Worm (Caenorhabditis elegans) whole organism, late embryonic: Measurements from ENCODE around the gene rnh-1.2.
A peak's percentile ranks its signal among the peaks of the same experiment; 100 is the strongest.

Experiments
- C08G9.2 ChIP-seq: sonication (generic microtip); optimal IDR thresholded peaks from 2 replicates; lab custom pipeline; 2016; ENCODE audit warnings: mild to moderate bottlenecking, missing genetic modification characterization, moderate library complexity, missing compliant biosample characterization
- C38D4.7 ChIP-seq: fragments of 200-800 bp; sonication (Bioruptor generic); optimal IDR thresholded peaks from 2 replicates; lab custom pipeline; 2018; ENCODE audit warnings: mild to moderate bottlenecking, missing genetic modification characterization, moderate library complexity, missing compliant biosample characterization
- F13H6.1 ChIP-seq: sonication (generic microtip); optimal IDR thresholded peaks from 2 replicates; lab custom pipeline; 2016; ENCODE audit warnings: missing genetic modification characterization, missing compliant biosample characterization
- K02D7.2 ChIP-seq: sonication (generic microtip); optimal IDR thresholded peaks from 2 replicates; lab custom pipeline; 2017; ENCODE audit warnings: mild to moderate bottlenecking, missing genetic modification characterization, missing compliant biosample characterization
- Y22D7AL.16 ChIP-seq: sonication (generic microtip); optimal IDR thresholded peaks from 2 replicates; lab custom pipeline; 2016; ENCODE audit warnings: missing genetic modification characterization, missing compliant biosample characterization
- ceh-14 ChIP-seq: sonication (generic microtip); optimal IDR thresholded peaks from 2 replicates; lab custom pipeline; 2016; ENCODE audit warnings: missing genotype, missing genetic modification characterization, missing compliant biosample characterization
- ceh-19 ChIP-seq: fragments of 200-800 bp; sonication (Bioruptor generic); optimal IDR thresholded peaks from 2 replicates; lab custom pipeline; 2018; ENCODE audit warnings: mild to moderate bottlenecking, missing genetic modification characterization, missing compliant biosample characterization
- ceh-34 ChIP-seq: sonication (generic microtip); optimal IDR thresholded peaks from 2 replicates; lab custom pipeline; 2016; ENCODE audit warnings: mild to moderate bottlenecking, missing genetic modification characterization, missing compliant biosample characterization
- ceh-9 ChIP-seq: sonication (generic microtip); optimal IDR thresholded peaks from 2 replicates; lab custom pipeline; 2016; ENCODE audit warnings: mild to moderate bottlenecking, missing genetic modification characterization, inconsistent platforms, missing compliant biosample characterization
- che-1 ChIP-seq: sonication (generic microtip); optimal IDR thresholded peaks from 2 replicates; lab custom pipeline; 2016; ENCODE audit warnings: mild to moderate bottlenecking, missing genetic modification characterization, missing compliant biosample characterization
- dve-1 ChIP-seq: sonication (generic microtip); optimal IDR thresholded peaks from 2 replicates; lab custom pipeline; 2017; ENCODE audit warnings: antibody characterized with exemption, mild to moderate bottlenecking, missing genetic modification characterization, missing compliant biosample characterization
- elt-2 ChIP-seq: sonication (generic microtip); optimal IDR thresholded peaks from 2 replicates; lab custom pipeline; 2016; ENCODE audit warnings: missing genetic modification reagents, missing genetic modification characterization, missing compliant biosample characterization
- elt-4 ChIP-seq: sonication (generic microtip); optimal IDR thresholded peaks from 2 replicates; lab custom pipeline; 2016; ENCODE audit warnings: missing genetic modification characterization, missing compliant biosample characterization
- fkh-10 ChIP-seq: fragments of 150-350 bp; optimal IDR thresholded peaks from 2 replicates; lab custom pipeline; 2014; ENCODE audit warnings: missing biosample characterization, missing genetic modification reagents, missing genetic modification characterization
- gmeb-2 ChIP-seq: sonication (generic microtip); optimal IDR thresholded peaks from 2 replicates; lab custom pipeline; 2016; ENCODE audit warnings: missing genetic modification characterization, inconsistent platforms, missing compliant biosample characterization
- hlh-15 ChIP-seq: sonication (generic microtip); optimal IDR thresholded peaks from 2 replicates; lab custom pipeline; 2016; ENCODE audit warnings: missing genetic modification characterization, missing compliant biosample characterization
- hlh-6 ChIP-seq: sonication (generic microtip); optimal IDR thresholded peaks from 2 replicates; lab custom pipeline; 2016; ENCODE audit warnings: missing genotype, missing genetic modification characterization, missing compliant biosample characterization
- hlh-8 ChIP-seq: sonication (generic microtip); optimal IDR thresholded peaks from 2 replicates; lab custom pipeline; 2016; ENCODE audit warnings: missing genotype, missing genetic modification characterization, missing compliant biosample characterization
- lin-11 ChIP-seq: fragments of 200-800 bp; sonication (Bioruptor generic); optimal IDR thresholded peaks from 2 replicates; lab custom pipeline; 2018; ENCODE audit warnings: mild to moderate bottlenecking, missing genetic modification characterization, missing compliant biosample characterization
- mec-3 ChIP-seq: sonication (generic microtip); optimal IDR thresholded peaks from 2 replicates; lab custom pipeline; 2016; ENCODE audit warnings: borderline replicate concordance, missing genetic modification characterization, missing compliant biosample characterization
- nfya-1 ChIP-seq: sonication (generic microtip); optimal IDR thresholded peaks from 2 replicates; lab custom pipeline; 2017; ENCODE audit warnings: missing genetic modification characterization, mild to moderate bottlenecking, missing compliant biosample characterization, antibody characterized with exemption, moderate library complexity
- nhr-11 ChIP-seq: fragments of 150-350 bp; optimal IDR thresholded peaks from 2 replicates; lab custom pipeline; 2014; ENCODE audit warnings: missing biosample characterization, missing genetic modification characterization
- pat-9 ChIP-seq: fragments of 200-800 bp; sonication (Bioruptor generic); optimal IDR thresholded peaks from 2 replicates; lab custom pipeline; 2018; ENCODE audit warnings: mild to moderate bottlenecking, missing genetic modification characterization, moderate library complexity, missing compliant biosample characterization
- pha-2 ChIP-seq: sonication (generic microtip); optimal IDR thresholded peaks from 2 replicates; lab custom pipeline; 2017; ENCODE audit warnings: mild to moderate bottlenecking, missing genetic modification characterization, missing compliant biosample characterization
- pqm-1 ChIP-seq: sonication (generic microtip); optimal IDR thresholded peaks from 2 replicates; lab custom pipeline; 2016; ENCODE audit warnings: missing genetic modification characterization, missing compliant biosample characterization
- rnt-1 ChIP-seq: sonication (generic microtip); optimal IDR thresholded peaks from 2 replicates; lab custom pipeline; 2016; ENCODE audit warnings: missing genetic modification characterization, missing compliant biosample characterization
- sox-2 ChIP-seq: fragments of 200-800 bp; sonication (Bioruptor generic); IDR thresholded peaks from 2 replicates; pipeline ENCODE4 v1.3.6; 2022; ENCODE audit warnings: missing genetic modification reagents, missing genetic modification characterization, missing compliant biosample characterization
- syd-9 ChIP-seq: sonication (generic microtip); optimal IDR thresholded peaks from 2 replicates; lab custom pipeline; 2016; ENCODE audit warnings: mild to moderate bottlenecking, missing genetic modification characterization, moderate library complexity, missing compliant biosample characterization
- ttx-3 ChIP-seq: sonication (generic microtip); optimal IDR thresholded peaks from 2 replicates; lab custom pipeline; 2016; ENCODE audit warnings: missing genetic modification reagents, missing genetic modification characterization, missing compliant biosample characterization
- unc-42 ChIP-seq: sonication (generic microtip); optimal IDR thresholded peaks from 2 replicates; lab custom pipeline; 2016; ENCODE audit warnings: missing genotype, missing genetic modification characterization, missing compliant biosample characterization
- unc-86 ChIP-seq: sonication (generic microtip); optimal IDR thresholded peaks from 2 replicates; lab custom pipeline; 2016; ENCODE audit warnings: missing genetic modification characterization, missing compliant biosample characterization
- zip-5 ChIP-seq: sonication (generic microtip); optimal IDR thresholded peaks from 2 replicates; lab custom pipeline; 2016; ENCODE audit warnings: missing genetic modification characterization, missing compliant biosample characterization

The rnh-1.2 gene

DNA sequence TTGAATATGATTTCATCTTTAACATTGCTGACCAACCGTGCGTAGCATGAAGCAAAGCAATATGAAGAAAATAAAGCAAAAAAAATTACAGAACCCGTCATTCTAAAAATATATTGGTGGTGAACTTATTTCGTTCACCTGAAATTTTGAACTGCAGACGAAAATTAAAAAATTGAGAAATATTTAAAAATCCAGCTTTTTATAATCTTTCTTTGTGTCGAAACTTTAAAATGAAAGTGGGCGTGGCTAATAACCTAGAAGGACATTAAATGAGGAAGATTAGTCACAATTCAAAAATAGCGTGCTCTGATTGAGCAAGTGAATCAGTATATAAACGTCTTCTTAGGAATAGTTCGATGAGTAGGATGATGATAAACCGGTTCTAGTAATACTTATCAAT, 7.7 kb upstream of the rnh-1.2 start, which contains the start of gene old-2:
TSS of gene old-2 (minus strand) at position 101 of the 400 bp plus-strand sequence.
- TF ChIP-seq C38D4.7 (GFP tag; lab: Kevin White, UChicago) (no peak), K02D7.2 (tag; lab: Kevin White, UChicago) (no peak), ceh-9 (tag; lab: Kevin White, UChicago) (no peak), che-1 (tag; lab: Kevin White, UChicago) (no peak), elt-2 (tag; lab: Kevin White, UChicago) (no peak)
- TF ChIP-seq, all 69 proteins: peak for 0

ce11 chrII:9845239-9845638, 3.4 kb upstream of the rnh-1.2 start, which contains the start of gene chil-9:
Gene chil-9, minus strand, starts transcription at chrII:9845339.
- TF ChIP-seq ceh-9 (tag; lab: Kevin White, UChicago) = no peak
- TF ChIP-seq pha-2 (tag; lab: Kevin White, UChicago) = no peak
- no peak for TF ChIP-seq ceh-14 (tag; lab: Kevin White, UChicago)
- TF ChIP-seq dve-1 (tag; lab: Kevin White, UChicago) = no peak

- TF ChIP-seq hlh-8 (tag; lab: Kevin White, UChicago) (no peak), lin-11 (tag; lab: Kevin White, UChicago) (no peak), zip-5 (tag; lab: Kevin White, UChicago) (no peak), ceh-19 (GFP tag; lab: Kevin White, UChicago) (no peak), ceh-34 (tag; lab: Kevin White, UChicago) (no peak), sox-2 (GFP tag; lab: Robert Waterston, UW) (no peak), ttx-3 (tag; lab: Kevin White, UChicago) (no peak), fkh-10 (no peak), nfya-1 (tag; lab: Kevin White, UChicago) (no peak), elt-2 (tag; lab: Kevin White, UChicago) (no peak), F13H6.1 (tag; lab: Kevin White, UChicago) (no peak)
- TF ChIP-seq, all 69 proteins: peak for 0
These were observed 1.5 kb downstream of the rnh-1.2 start, which contains the start of gene ZK938.11 for ce11 chrII:9840313-9840712. Gene ZK938.11, minus strand, starts transcription at chrII:9840413.

- TF ChIP-seq ceh-14 (tag; lab: Kevin White, UChicago) (peak; percentile 40), nfya-1 (tag; lab: Kevin White, UChicago) (peak; percentile 9), unc-42 (peak; percentile 91), gmeb-2 (no peak), hlh-6 (tag; lab: Kevin White, UChicago) (no peak)
These were observed 3.4 kb downstream of the rnh-1.2 start, which contains the start of gene arrd-4 for ce11 chrII:9838260-9838935. Gene arrd-4, minus strand, starts transcription at chrII:9838310.

DNA sequence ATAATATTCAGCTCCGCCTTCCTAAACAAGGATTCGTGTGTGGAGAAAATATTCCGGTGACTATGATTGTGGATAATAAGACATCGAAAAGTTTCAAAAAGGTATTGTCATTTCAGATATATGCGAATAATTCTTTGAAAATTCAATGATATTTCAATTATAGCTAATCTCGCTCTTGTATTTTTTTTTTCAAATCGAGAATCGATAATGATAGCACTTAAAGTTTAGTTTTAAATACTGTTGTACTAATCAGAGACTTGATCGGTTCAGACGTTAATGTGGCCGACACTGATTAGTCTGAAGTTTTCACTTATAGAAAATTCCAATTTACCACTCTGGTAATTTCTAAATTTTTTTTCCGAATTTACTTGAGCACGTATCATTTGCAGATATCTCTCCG, 5.9 kb downstream of the rnh-1.2 start:
- TF ChIP-seq Y22D7AL.16 (tag; lab: Kevin White, UChicago) (no peak), dve-1 (tag; lab: Kevin White, UChicago) (no peak), nhr-11 (no peak), zip-5 (tag; lab: Kevin White, UChicago) (no peak), rnt-1 (tag; lab: Kevin White, UChicago) (no peak), C08G9.2 (tag; lab: Kevin White, UChicago) (no peak), elt-2 (tag; lab: Kevin White, UChicago) (no peak), mec-3 (tag; lab: Kevin White, UChicago) (no peak), ceh-9 (tag; lab: Kevin White, UChicago) (no peak), hlh-15 (tag; lab: Kevin White, UChicago) (no peak), pat-9 (no peak), elt-4 (tag; lab: Kevin White, UChicago) (no peak), lin-11 (tag; lab: Kevin White, UChicago) (no peak), gmeb-2 (no peak), syd-9 (tag; lab: Kevin White, UChicago) (no peak), ceh-19 (GFP tag; lab: Kevin White, UChicago) (no peak), ceh-14 (tag; lab: Kevin White, UChicago) (no peak), unc-42 (no peak), pqm-1 (tag; lab: Kevin White, UChicago) (no peak), unc-86 (no peak)
